Fruit fly (Drosophila melanogaster): ENCODE data around the gene GILT2.

The GILT2 gene

dm6 chr3R:23723381-23724034, 44.8 kb downstream of the GILT2 start (continued):
- TF ChIP-seq CG11723 (GFP tag; optimal IDR thresholded peaks at IDR 0.05) (peak; percentile 51), dpn (GFP tag; optimal IDR thresholded peaks at IDR 0.05) (no peak), ranshi (GFP tag; IDR thresholded peaks at IDR 0.05) (peak; percentile 61; the same call in 1 of the 2 replicates), Dip2 (GFP tag; IDR thresholded peaks at IDR 0.05) (no peak), CG1603 (tag; optimal IDR thresholded peaks at IDR 0.05) (peak; percentile 42), caup (GFP tag; optimal IDR thresholded peaks at IDR 0.05; ENCODE audit: severe bottlenecking) (peak; percentile 27), lilli (GFP tag; optimal IDR thresholded peaks at IDR 0.05) (no peak), eve (GFP tag; optimal IDR thresholded peaks at IDR 0.05) (peak in 1 of 2 experiments; percentile 85), HmgZ (tag; optimal IDR thresholded peaks at IDR 0.05) (peak; percentile 15), Bdp1 (GFP tag; optimal IDR thresholded peaks at IDR 0.05) (peak; percentile 20), CG14860 (GFP tag; IDR thresholded peaks at IDR 0.05; ENCODE audit: partially characterized antibody) (no peak), crol (GFP tag; IDR thresholded peaks at IDR 0.05) (0 out of 2 replicates have a peak, but pooled peaks have one; percentile 3), Ets97D (GFP tag; optimal IDR thresholded peaks at IDR 0.05) (no peak), CG31224 (GFP tag; IDR thresholded peaks at IDR 0.05) (0 out of 2 replicates have a peak, but pooled peaks have one; percentile 25), CG8281 (tag; optimal IDR thresholded peaks at IDR 0.05) (peak; percentile 52), onecut (GFP tag; IDR thresholded peaks at IDR 0.05) (peak; percentile 75), CG8089 (GFP tag; optimal IDR thresholded peaks at IDR 0.05) (no peak), CG10543 (GFP tag; optimal IDR thresholded peaks at IDR 0.05) (peak; percentile 44), CG1024 (GFP tag; IDR thresholded peaks at IDR 0.05) (peak; percentile 77), CG7839 (tag; optimal IDR thresholded peaks at IDR 0.05) (peak; percentile 22), chm (GFP tag; IDR thresholded peaks at IDR 0.05) (0 out of 2 replicates have a peak, but pooled peaks have one; percentile 58), CG17328 (GFP tag; IDR thresholded peaks at IDR 0.05) (peak; percentile 38; the same call in 1 of the 2 replicates), CG6813 (GFP tag; optimal IDR thresholded peaks at IDR 0.05) (peak; percentile 78), CG15601 (tag; optimal IDR thresholded peaks at IDR 0.05) (peak; percentile 60), Hr78 (GFP tag; optimal IDR thresholded peaks at IDR 0.05) (no peak), CG4360 (GFP tag; IDR thresholded peaks at IDR 0.05) (peak; percentile 69), gfzf (GFP tag; optimal IDR thresholded peaks at IDR 0.05) (no peak), PHDP (tag; optimal IDR thresholded peaks at IDR 0.05) (peak; percentile 19), vvl (GFP tag; IDR thresholded peaks at IDR 0.05) (peak; percentile 78), Mes4 (GFP tag; optimal IDR thresholded peaks at IDR 0.05) (peak; percentile 47), CG14050 (GFP tag; IDR thresholded peaks at IDR 0.05) (peak; percentile 69; the same call in 2 of the 3 replicates), CG12391 (tag; optimal IDR thresholded peaks at IDR 0.05) (no peak)

dm6 chr3R:23724843-23725506, 46.3 kb downstream of the GILT2 start:
- TF ChIP-seq sd (tag; optimal IDR thresholded peaks at IDR 0.05) (peak; percentile 74), CG7372 (GFP tag; IDR thresholded peaks at IDR 0.05) (no peak), Tbp (GFP tag; optimal IDR thresholded peaks at IDR 0.05) (no peak), CG34376 (GFP tag; optimal IDR thresholded peaks at IDR 0.05) (peak; percentile 85), chinmo (GFP tag; IDR thresholded peaks at IDR 0.05; ENCODE audit: partially characterized antibody) (0 out of 4 replicates have a peak, but pooled peaks have one; percentile 16), gem (tag; optimal IDR thresholded peaks at IDR 0.05) (no peak), hbn (GFP tag; IDR thresholded peaks at IDR 0.05; ENCODE audit: partially characterized antibody) (no peak), CG17385 (GFP tag; optimal IDR thresholded peaks at IDR 0.05) (no peak), B-H1 (GFP tag; IDR thresholded peaks at IDR 0.05) (no peak), CG6813 (GFP tag; optimal IDR thresholded peaks at IDR 0.05) (peak; percentile 8), NC2α (GFP tag; optimal IDR thresholded peaks at IDR 0.05) (no peak), CG2678 (tag; optimal IDR thresholded peaks at IDR 0.05) (no peak), CG18764 (GFP tag; optimal IDR thresholded peaks at IDR 0.05) (no peak), nau (GFP tag; optimal IDR thresholded peaks at IDR 0.05) (no peak), CG17361 (GFP tag; IDR thresholded peaks at IDR 0.05) (no peak), CG8944 (GFP tag; optimal IDR thresholded peaks at IDR 0.05) (no peak), CG1832 (GFP tag; optimal IDR thresholded peaks at IDR 0.05) (no peak), az2 (GFP tag; optimal IDR thresholded peaks at IDR 0.05) (no peak)
